Worm (Caenorhabditis elegans): ENCODE measurements around the gene C26D10.3.

ce11 chrII:8346384-8346783 is 21.2 kb downstream of the C26D10.3 start, which contains the start of gene eff-1:
- TF ChIP-seq efl-1 (GFP tag; optimal IDR thresholded peaks at IDR 0.05) (no peak), B0336.3 (GFP tag; IDR thresholded peaks at IDR 0.05) (no peak), cebp-2 (GFP tag; IDR thresholded peaks at IDR 0.05) (no peak), attf-6 (GFP tag; IDR thresholded peaks at IDR 0.05) (no peak), D2030.7 (GFP tag; IDR thresholded peaks at IDR 0.05) (no peak), F37B4.10 (GFP tag; IDR thresholded peaks at IDR 0.05) (no peak), sea-2 (GFP tag; IDR thresholded peaks at IDR 0.05) (no peak), nhr-179 (tag; optimal IDR thresholded peaks at IDR 0.05) (no peak), K12H6.12 (tag; optimal IDR thresholded peaks at IDR 0.05) (no peak), ets-4 (GFP tag; optimal IDR thresholded peaks at IDR 0.05) (no peak), ama-1 (optimal IDR thresholded peaks at IDR 0.05) (no peak), ama-1 (GFP tag; optimal IDR thresholded peaks at IDR 0.05) (no peak), repo-1 (tag; optimal IDR thresholded peaks at IDR 0.05) (no peak), mes-4 (tag; optimal IDR thresholded peaks at IDR 0.05) (no peak)

Measured in whole organism, young adult.